Fruit fly (Drosophila melanogaster) whole organism, embryonic: Measurements from ENCODE around the gene armi.

Source experiments
- Asciz ChIP-seq: fragments of 200-800 bp; sonication (Bioruptor generic); optimal IDR thresholded peaks from 2 replicates; lab custom pipeline; 2017; ENCODE audit warnings: missing biosample characterization, mild to moderate bottlenecking, missing genetic modification characterization, missing genetic modification reagents
- CG10462 ChIP-seq: fragments of 200-800 bp; sonication (Bioruptor generic); optimal IDR thresholded peaks from 2 replicates; lab custom pipeline; 2016; ENCODE audit warnings: missing biosample characterization, missing genetic modification characterization
- CG12104 ChIP-seq: fragments of 200-800 bp; sonication (Bioruptor generic); optimal IDR thresholded peaks from 3 replicates; lab custom pipeline; 2016; ENCODE audit warnings: missing biosample characterization, missing genetic modification characterization
- CG30431 ChIP-seq: fragments of 200-800 bp; sonication (Bioruptor generic); optimal IDR thresholded peaks from 2 replicates; lab custom pipeline; 2017; ENCODE audit warnings: missing biosample characterization, missing genetic modification characterization
- CoRest ChIP-seq: fragments of 200-800 bp; sonication (Bioruptor generic); optimal IDR thresholded peaks from 3 replicates; lab custom pipeline; 2018; ENCODE audit warnings: missing biosample characterization, mild to moderate bottlenecking, missing genetic modification characterization, moderate library complexity
- Fer2 ChIP-seq: fragments of 200-800 bp; sonication (Bioruptor generic); optimal IDR thresholded peaks from 2 replicates; lab custom pipeline; 2018; ENCODE audit warnings: missing biosample characterization, mild to moderate bottlenecking, missing genetic modification characterization, moderate library complexity
- Nf-YA ChIP-seq: fragments of 200-800 bp; sonication (Bioruptor generic); IDR thresholded peaks from 2 replicates; pipeline ENCODE4 v1.3.6; 2022; ENCODE audit warnings: missing biosample characterization, missing genetic modification characterization
- PHDP ChIP-seq: fragments of 200-800 bp; sonication (Bioruptor generic); optimal IDR thresholded peaks from 3 replicates; lab custom pipeline; 2018; ENCODE audit warnings: missing biosample characterization, mild to moderate bottlenecking, missing genetic modification characterization, moderate library complexity
- h ChIP-seq: fragments of >200 bp; optimal IDR thresholded peaks from 2 replicates; lab custom pipeline; 2017
- unpg ChIP-seq: fragments of 200-800 bp; sonication (Bioruptor generic); optimal IDR thresholded peaks from 3 replicates; lab custom pipeline; 2018; ENCODE audit warnings: missing biosample characterization, mild to moderate bottlenecking, missing genetic modification characterization, moderate library complexity
- vvl ChIP-seq: fragments of 200-800 bp; sonication (Bioruptor generic); IDR thresholded peaks from 2 replicates; pipeline ENCODE4 v1.3.6; 2022; ENCODE audit warnings: missing biosample characterization, missing genetic modification characterization

DNA sequence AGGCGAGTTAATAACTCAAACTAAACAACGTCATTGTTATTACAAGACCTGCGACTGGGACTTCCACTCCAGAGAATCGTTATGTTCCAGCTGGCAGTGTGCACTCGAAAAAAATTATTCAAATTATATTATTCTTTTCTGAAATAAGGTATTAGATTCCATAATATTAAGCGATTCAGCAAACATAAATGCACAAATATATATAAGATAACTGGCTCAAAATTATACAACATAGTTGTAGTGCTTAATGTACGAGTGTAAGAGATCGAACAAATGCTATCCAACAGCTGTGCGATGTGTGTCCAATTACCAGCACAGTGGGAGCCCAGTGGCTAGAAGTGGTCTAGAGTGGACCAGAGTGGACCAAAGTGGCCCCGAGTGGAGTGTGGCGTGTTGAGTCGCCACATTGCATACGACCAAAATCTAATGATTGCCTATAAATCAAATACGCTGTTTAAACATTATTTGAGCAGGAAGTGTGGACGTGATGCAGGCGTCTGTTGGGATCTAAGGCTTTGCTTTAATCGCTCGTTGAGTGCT lies 16.8 kb upstream of the armi start:
- TF ChIP-seq h (lab: Kevin White, UChicago): no peak
- no peak for TF ChIP-seq Fer2 (tag; lab: Kevin White, UChicago)
- no peak for TF ChIP-seq PHDP (tag; lab: Kevin White, UChicago)
- TF ChIP-seq CG12104 (GFP tag; lab: Kevin White, UChicago): no peak
- TF ChIP-seq vvl (GFP tag; lab: Robert Waterston, UW): no peak
- no peak for TF ChIP-seq unpg (GFP tag; lab: Kevin White, UChicago)
- no peak for TF ChIP-seq Nf-YA
- no peak for TF ChIP-seq CG30431 (GFP tag; lab: Kevin White, UChicago)
- no peak for TF ChIP-seq Asciz (GFP tag; lab: Kevin White, UChicago)
- no peak for TF ChIP-seq CG10462 (GFP tag; lab: Kevin White, UChicago)
- TF ChIP-seq CoRest (tag; lab: Kevin White, UChicago): no peak
